Worm (Caenorhabditis elegans) whole organism, L3 larva: Measurements from ENCODE around the gene T20G5.9.

Source experiments
- nhr-28 ChIP-seq: fragments of 150-350 bp; optimal IDR thresholded peaks from 2 replicates; lab custom pipeline; 2014; ENCODE audit warnings: missing biosample characterization, missing genetic modification characterization
- unc-62 ChIP-seq: fragments of 150-350 bp; sonication (generic microtip); optimal IDR thresholded peaks from 4 replicates; lab custom pipeline; 2014; ENCODE audit warnings: missing biosample characterization, missing genetic modification reagents, missing genetic modification characterization

ce11 chrIII:10244013-10244412 is 34.4 kb downstream of the T20G5.9 start:
- TF ChIP-seq unc-62 (GFP tag; lab: Kevin White, UChicago) (no peak), nhr-28 (no peak)
